Fruit fly (Drosophila melanogaster): Measurements from ENCODE around the gene CG32801.
A peak's percentile ranks its signal among the peaks of the same experiment; 100 is the strongest.

Gene CG32801

DNA sequence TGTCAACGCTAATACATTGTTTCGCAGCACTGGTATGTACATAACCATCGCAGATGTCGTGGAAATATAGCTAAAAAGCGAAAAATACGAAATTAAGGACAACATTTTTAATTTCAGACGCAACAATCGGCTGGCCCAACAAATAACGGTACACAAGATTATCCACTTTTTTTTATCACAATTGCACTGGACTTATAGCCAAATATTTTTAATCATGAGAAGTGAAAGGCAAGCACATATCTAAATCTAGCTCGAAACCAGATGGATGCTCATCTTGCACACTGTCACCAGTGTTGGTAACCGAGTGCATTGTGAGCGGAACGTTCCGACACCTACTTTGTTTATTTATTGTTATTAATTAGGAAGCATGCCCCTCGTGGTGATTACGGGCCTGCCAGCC lies 37.0 kb upstream of the CG32801 start, which contains the start of the genes CG3857 and CG3587:
CG3857 (minus strand) TSS at position 21 of the 400 bp plus-strand sequence.
CG3587 (plus strand) TSS at position 288 of the 400 bp plus-strand sequence.
- TF ChIP-seq Sin3A (optimal IDR thresholded peaks at IDR 0.05) (no peak), ttk (optimal IDR thresholded peaks at IDR 0.05) (no peak), Myc (optimal IDR thresholded peaks at IDR 0.05) (no peak), psq (optimal IDR thresholded peaks at IDR 0.05) (no peak), h (optimal IDR thresholded peaks at IDR 0.05) (no peak), insv (optimal IDR thresholded peaks at IDR 0.05) (no peak)

DNA sequence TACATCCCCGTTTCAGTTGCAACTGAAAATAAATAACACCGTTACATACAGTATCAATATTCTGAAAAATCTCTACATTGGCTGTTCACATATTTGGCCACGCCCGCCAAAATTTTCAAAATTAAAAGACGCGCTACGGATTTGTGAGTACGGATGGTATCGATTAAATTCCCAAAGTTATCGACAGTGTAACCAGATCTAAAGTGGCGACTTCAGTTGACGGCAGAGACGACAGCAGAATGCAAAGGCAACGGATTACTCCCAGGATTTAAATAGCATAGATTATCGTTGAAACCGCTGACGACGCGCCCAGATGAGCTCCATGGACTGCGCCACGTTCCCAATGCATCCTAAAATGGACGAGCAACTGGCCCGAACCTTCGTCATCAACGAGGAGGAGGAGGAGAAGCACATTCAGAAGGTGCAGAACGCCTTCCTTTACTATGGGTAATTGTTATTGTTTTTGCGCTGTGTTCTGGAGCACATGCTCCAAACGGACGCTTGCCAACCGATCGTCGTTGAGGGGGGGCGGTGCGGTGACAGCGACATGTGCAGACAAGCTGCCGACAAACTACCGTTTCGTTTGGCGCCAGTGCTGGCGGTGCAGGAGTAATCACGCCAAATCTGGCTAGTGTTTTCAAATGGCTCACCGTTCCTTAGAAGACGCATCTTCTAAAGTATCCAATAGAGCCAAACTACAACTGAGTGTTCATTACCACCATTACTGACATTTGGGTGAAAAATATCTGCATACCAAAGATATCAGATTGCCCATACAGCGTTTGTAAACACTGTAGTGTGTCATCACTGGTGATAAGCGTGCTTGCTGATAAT lies 24.7 kb upstream of the CG32801 start, which contains the start of gene CG11596:
CG11596 (plus strand) TSS at position 211 of the 834 bp plus-strand sequence.
- no peak for TF ChIP-seq Myc (optimal IDR thresholded peaks at IDR 0.05)
- no peak for TF ChIP-seq h (optimal IDR thresholded peaks at IDR 0.05)
- no peak for TF ChIP-seq insv (optimal IDR thresholded peaks at IDR 0.05)
- no peak for TF ChIP-seq Sin3A (optimal IDR thresholded peaks at IDR 0.05)
- TF ChIP-seq psq (optimal IDR thresholded peaks at IDR 0.05) = no peak
- TF ChIP-seq ttk (optimal IDR thresholded peaks at IDR 0.05) = no peak

DNA sequence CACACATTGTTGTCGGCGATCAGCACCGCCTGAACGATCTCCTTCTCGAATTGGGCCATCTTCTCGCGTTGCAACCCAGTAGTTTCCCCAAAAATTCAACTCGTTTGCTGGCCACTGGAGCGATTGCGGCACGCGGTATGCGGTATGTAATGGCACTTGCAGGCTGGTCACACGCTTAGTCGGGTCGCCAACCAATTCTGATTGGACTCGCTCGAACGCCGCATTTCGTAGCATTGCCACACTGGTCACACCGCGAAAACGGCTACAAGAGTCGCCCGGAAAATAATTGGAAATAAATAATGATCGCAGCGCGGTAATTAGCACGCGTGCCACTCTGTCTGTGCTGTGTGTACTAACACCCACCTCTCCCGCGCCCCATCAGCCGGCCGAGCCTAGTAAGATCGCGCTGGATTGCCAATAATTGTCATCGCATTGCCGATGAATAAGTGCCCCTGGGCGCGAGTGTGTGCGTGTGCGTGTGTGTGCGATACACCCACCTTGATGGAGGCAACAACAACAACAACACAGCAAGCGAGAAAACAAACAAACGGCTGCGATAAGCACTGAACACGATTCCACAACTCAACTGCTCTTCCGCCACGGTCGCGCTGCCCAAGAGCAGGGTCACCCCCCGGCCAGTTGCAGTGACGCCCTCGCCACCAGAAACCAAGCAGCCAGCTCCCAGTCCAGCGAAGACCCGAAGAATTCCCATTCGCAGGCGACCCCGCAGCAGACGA lies 20.0 kb upstream of the CG32801 start, which contains the start of the genes eIF2Bepsilon and Ocrl:
eIF2Bepsilon (minus strand) TSS at position 110 of the 737 bp plus-strand sequence.
Ocrl (plus strand) TSS at position 217 of the 737 bp plus-strand sequence.
- TF ChIP-seq insv (optimal IDR thresholded peaks at IDR 0.05) = peak; percentile 93
- TF ChIP-seq Sin3A (optimal IDR thresholded peaks at IDR 0.05) = no peak

DNA sequence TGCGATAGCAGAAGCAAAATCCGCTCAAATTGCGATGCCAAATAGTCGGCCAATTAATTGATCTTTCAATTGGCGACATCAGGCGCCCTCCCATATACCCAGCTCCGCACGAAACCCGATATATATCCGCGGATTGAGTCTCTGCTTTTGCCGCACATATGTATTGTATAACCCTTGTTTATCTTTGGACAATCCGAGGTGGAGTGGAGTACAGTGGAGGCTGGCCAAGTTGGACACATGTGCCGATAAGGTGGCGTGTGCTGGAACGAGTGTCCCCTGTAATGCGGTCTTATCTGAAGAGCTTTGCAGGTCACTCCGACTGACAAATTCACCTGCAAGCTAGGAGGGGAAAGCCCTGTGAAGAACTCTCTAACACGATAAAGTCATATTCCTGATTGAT lies 6.6 kb upstream of the CG32801 start:
- TF ChIP-seq psq (optimal IDR thresholded peaks at IDR 0.05) (no peak), insv (optimal IDR thresholded peaks at IDR 0.05) (no peak), ttk (optimal IDR thresholded peaks at IDR 0.05) (no peak), Myc (optimal IDR thresholded peaks at IDR 0.05) (no peak), Sin3A (optimal IDR thresholded peaks at IDR 0.05) (no peak), h (optimal IDR thresholded peaks at IDR 0.05) (no peak)

DNA sequence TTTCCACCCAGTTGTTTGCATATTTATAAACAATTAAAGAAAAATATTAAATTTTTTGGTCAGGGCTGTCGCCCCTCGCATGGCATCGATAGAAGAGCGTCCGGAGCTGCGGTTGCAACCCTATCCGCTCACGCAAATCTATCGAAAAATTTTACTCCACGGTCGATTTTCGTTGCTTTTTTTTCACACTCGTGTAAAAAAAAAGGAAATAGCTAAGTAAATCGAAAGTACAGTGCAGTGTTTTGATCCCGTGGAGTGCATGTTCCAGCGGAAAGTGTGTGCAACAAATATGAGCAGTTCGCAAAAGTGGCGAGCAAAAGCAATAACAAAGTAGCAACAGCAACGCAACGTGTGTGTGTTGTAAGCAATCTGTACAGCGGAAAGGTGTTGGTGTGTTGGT lies 5.8 kb upstream of the CG32801 start, which contains the start of the genes Edem1 and Rbcn-3B:
Edem1 (minus strand) TSS at position 71 of the 400 bp plus-strand sequence.
Rbcn-3B (plus strand) TSS at position 164 of the 400 bp plus-strand sequence.
- TF ChIP-seq Sin3A (optimal IDR thresholded peaks at IDR 0.05) = no peak
- TF ChIP-seq h (optimal IDR thresholded peaks at IDR 0.05) = no peak
- TF ChIP-seq insv (optimal IDR thresholded peaks at IDR 0.05) = no peak
- no peak for TF ChIP-seq ttk (optimal IDR thresholded peaks at IDR 0.05)
- no peak for TF ChIP-seq Myc (optimal IDR thresholded peaks at IDR 0.05)
- no peak for TF ChIP-seq psq (optimal IDR thresholded peaks at IDR 0.05)

DNA sequence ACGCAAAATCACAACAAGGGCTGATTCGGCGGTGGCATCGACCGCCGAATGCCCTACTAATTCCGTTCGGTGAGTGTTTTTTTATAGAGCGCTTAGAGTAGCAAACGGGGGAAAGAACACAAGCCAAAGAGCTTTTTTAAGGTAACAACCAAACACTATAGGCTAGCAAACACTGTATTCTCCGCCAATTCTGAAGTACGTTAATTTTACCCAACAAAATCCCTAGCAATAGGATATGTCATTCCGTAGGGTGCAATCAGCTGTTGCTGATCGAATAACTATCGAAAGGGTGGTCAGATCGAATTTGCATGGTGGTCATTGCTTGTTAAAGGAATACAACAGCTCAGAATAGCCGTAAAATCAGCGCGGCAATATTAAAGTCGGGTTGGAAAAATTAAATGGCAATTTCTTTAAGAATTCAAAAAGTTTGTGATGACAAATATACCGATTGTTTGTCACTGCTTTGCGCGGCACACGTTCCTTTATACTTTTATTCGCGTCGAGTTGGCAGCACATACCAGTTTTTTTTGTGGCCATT lies 4.8 kb upstream of the CG32801 start, which contains the start of gene mip130:
mip130 (plus strand) TSS at position 513 of the 538 bp plus-strand sequence.
- TF ChIP-seq h (optimal IDR thresholded peaks at IDR 0.05) = no peak
- TF ChIP-seq insv (optimal IDR thresholded peaks at IDR 0.05) = no peak
- TF ChIP-seq ttk (optimal IDR thresholded peaks at IDR 0.05) = no peak
- no peak for TF ChIP-seq Myc (optimal IDR thresholded peaks at IDR 0.05)
- no peak for TF ChIP-seq psq (optimal IDR thresholded peaks at IDR 0.05)
- no peak for TF ChIP-seq Sin3A (optimal IDR thresholded peaks at IDR 0.05)

DNA sequence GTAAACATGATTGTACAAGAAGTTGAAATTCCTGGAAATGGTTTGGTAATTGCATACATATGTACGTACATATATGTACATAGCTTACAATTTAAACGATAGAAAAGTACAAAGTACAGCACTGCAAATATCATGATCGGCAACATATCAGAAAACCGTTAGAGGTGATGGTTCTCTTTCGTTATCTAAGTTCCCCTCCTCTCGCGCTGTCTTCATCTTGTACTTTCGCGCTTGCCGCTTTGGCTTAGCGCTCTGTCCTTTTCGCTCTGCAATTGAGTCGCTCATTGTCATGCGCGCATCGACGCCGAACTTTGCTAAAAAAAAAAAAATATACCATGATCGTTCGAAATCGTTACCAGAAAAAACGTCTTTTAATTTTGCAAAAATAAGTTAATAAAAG lies 991 bp upstream of the CG32801 start:
- TF ChIP-seq psq (optimal IDR thresholded peaks at IDR 0.05) = no peak
- no peak for TF ChIP-seq Sin3A (optimal IDR thresholded peaks at IDR 0.05)
- no peak for TF ChIP-seq insv (optimal IDR thresholded peaks at IDR 0.05)
- no peak for TF ChIP-seq h (optimal IDR thresholded peaks at IDR 0.05)
- TF ChIP-seq ttk (optimal IDR thresholded peaks at IDR 0.05) = no peak
- no peak for TF ChIP-seq Myc (optimal IDR thresholded peaks at IDR 0.05)

DNA sequence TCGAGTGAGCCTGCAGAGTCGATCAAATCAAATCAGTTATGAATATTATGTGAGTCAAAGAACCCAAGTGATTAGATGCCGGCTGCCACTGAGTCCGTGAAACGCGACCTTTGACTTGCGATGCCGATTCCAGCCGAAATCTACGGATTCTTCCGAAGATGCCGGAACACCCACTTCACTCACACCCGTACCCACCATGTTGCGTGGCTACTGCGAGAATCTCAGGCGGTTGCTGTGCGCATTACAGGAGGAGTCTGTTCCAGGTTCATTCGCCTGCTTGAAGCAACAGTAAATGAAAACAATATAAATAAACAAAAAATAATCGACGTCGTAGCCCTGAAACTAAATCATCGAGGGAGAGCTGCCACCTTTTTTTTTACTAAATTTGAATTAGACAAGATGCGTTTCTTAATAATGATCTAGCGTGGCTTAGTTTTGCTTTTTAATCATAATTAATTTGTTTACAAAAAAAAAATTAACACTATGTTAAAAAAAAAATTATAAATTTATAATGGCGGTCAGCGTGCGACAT lies 1.3 kb downstream of the CG32801 start, which contains the start of gene Ldaf1:
Ldaf1 (minus strand) TSS at position 307 of the 532 bp plus-strand sequence.
- TF ChIP-seq insv (optimal IDR thresholded peaks at IDR 0.05) (no peak), Myc (optimal IDR thresholded peaks at IDR 0.05) (no peak), psq (optimal IDR thresholded peaks at IDR 0.05) (no peak), h (optimal IDR thresholded peaks at IDR 0.05) (no peak), ttk (optimal IDR thresholded peaks at IDR 0.05) (no peak)

DNA sequence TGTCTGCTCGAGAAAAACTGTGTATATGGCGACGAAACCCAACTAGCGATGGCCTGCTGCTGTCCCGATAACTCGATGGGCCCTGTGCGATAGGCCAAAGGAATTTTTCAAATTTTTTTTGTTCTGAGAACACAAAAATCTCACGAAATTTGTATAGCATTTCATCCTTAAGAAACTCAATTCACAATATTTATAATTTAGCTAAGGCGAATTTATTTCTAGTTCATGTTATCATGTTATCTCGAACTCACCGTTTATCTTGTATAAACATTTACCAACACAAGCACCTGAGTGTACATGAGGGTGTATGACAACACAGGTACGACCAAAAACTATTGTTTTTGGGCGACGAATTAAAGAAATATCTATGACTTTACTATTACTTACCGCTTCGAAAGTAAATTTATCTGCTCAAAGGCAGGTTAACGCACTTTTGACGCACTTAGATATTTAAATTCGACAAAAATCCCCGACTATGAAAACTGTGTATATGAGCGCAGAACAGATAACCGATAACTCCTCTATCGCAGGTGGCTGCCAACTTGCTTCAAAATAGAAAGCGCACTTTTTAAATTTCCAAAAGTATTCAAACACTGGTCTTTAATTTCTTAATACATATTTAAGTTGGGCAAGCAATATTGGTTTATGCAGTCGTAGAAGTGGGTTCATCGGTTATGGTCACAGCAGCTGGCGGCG lies 2.7 kb downstream of the CG32801 start, which contains the start of gene arm:
arm (minus strand) TSS at position 524 of the 696 bp plus-strand sequence.
- no peak for TF ChIP-seq h (optimal IDR thresholded peaks at IDR 0.05)
- TF ChIP-seq ttk (optimal IDR thresholded peaks at IDR 0.05) = no peak
- no peak for TF ChIP-seq Myc (optimal IDR thresholded peaks at IDR 0.05)
- TF ChIP-seq psq (optimal IDR thresholded peaks at IDR 0.05) = no peak
- no peak for TF ChIP-seq insv (optimal IDR thresholded peaks at IDR 0.05)
- no peak for TF ChIP-seq Sin3A (optimal IDR thresholded peaks at IDR 0.05)

DNA sequence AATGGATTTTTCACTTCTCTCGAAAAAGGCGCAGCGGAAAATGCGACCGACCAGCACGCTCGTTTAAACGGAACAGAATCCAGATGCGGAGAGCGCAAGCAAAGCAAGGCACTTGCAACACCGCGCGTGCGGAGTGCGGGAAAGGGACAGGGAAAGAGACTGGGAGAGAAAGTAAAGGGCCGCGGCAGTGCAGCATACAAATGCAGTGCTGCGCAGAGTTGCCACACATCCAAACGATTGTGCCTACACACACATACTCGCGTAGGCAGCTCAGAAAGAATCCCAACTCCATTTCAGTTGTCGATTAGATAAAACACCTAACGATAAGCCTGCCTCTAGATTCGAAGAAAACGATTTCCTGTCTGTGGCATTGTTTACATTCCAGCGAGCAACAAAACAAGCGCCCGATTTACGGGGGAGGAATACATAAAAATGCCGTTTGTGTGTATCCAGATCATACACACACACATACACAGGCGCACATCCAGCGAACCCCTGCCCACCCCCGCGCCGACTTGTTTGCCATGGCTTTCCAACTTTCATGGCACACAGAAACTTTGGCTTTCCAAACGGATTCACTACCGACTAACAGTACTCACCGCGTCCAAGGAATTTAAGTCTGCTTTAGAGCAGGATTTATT lies 3.4 kb downstream of the CG32801 start:
- TF ChIP-seq insv (optimal IDR thresholded peaks at IDR 0.05) (no peak), Myc (optimal IDR thresholded peaks at IDR 0.05) (no peak), ttk (optimal IDR thresholded peaks at IDR 0.05) (no peak), h (optimal IDR thresholded peaks at IDR 0.05) (no peak), psq (optimal IDR thresholded peaks at IDR 0.05) (no peak), Sin3A (optimal IDR thresholded peaks at IDR 0.05) (no peak)
